Worm (Caenorhabditis elegans) whole organism, L1 larva: ENCODE data around the gene Y69A2AR.18.
A peak's percentile ranks its signal among the peaks of the same experiment; 100 is the strongest.

ENCODE experiments used
- F16B12.6 ChIP-seq: fragments of 150-350 bp; optimal IDR thresholded peaks from 2 replicates; lab custom pipeline; 2014; ENCODE audit warnings: missing biosample characterization, missing genetic modification characterization
- aha-1 ChIP-seq: fragments of 150-350 bp; optimal IDR thresholded peaks from 2 replicates; lab custom pipeline; 2014; ENCODE audit warnings: missing biosample characterization, missing genetic modification characterization
- aly-2 ChIP-seq: fragments of 150-350 bp; optimal IDR thresholded peaks from 2 replicates; lab custom pipeline; 2014; ENCODE audit warnings: missing biosample characterization, missing genetic modification characterization
- ama-1 ChIP-seq: fragments of 150-350 bp; optimal IDR thresholded peaks from 2 replicates; lab custom pipeline; 2014
- blmp-1 ChIP-seq: fragments of 150-350 bp; optimal IDR thresholded peaks from 2 replicates; lab custom pipeline; 2014; ENCODE audit warnings: missing biosample characterization, missing genetic modification characterization
- ceh-63 ChIP-seq: fragments of 200-800 bp; sonication (Bioruptor generic); optimal IDR thresholded peaks from 2 replicates; lab custom pipeline; 2018; ENCODE audit warnings: mild to moderate bottlenecking, missing genetic modification characterization, missing compliant biosample characterization
- ces-1 ChIP-seq: fragments of 150-350 bp; optimal IDR thresholded peaks from 2 replicates; lab custom pipeline; 2014; ENCODE audit warnings: missing biosample characterization, missing genetic modification reagents, missing genetic modification characterization
- efl-1 ChIP-seq, 4 experiments: fragments of 150-350 bp; optimal IDR thresholded peaks in 3 of 4; peaks in 1 of 4; 1 replicate in 1 of 4; 2 replicates in 3 of 4; lab custom pipeline; 2014; ENCODE audit warnings: missing biosample characterization in 2 of 4, missing genetic modification characterization in 2 of 4, missing genetic modification reagents in 2 of 4
- efl-3 ChIP-seq: fragments of 200-800 bp; sonication (Bioruptor generic); optimal IDR thresholded peaks from 2 replicates; lab custom pipeline; 2018; ENCODE audit warnings: mild to moderate bottlenecking, missing genetic modification characterization, missing compliant biosample characterization
- egl-13 ChIP-seq: sonication (generic microtip); optimal IDR thresholded peaks from 2 replicates; lab custom pipeline; 2016; ENCODE audit warnings: missing genotype, missing genetic modification reagents, missing genetic modification characterization, missing compliant biosample characterization
- egl-27 ChIP-seq, 2 experiments: fragments of 150-350 bp in 1 of 2; sonication (generic microtip); optimal IDR thresholded peaks; 3 replicates each; lab custom pipeline; 2017 to 2018; ENCODE audit warnings: missing biosample characterization in 2 of 2, missing genetic modification characterization in 2 of 2, missing genetic modification reagents in 2 of 2
- elt-2 ChIP-seq: sonication (generic microtip); optimal IDR thresholded peaks from 2 replicates; lab custom pipeline; 2016; ENCODE audit warnings: missing genetic modification characterization, mild to moderate bottlenecking, inconsistent platforms, missing compliant biosample characterization, missing genetic modification reagents
- ets-5 ChIP-seq: fragments of 200-800 bp; sonication (Bioruptor generic); IDR thresholded peaks from 2 replicates; pipeline ENCODE4 v1.3.6; 2022; ENCODE audit warnings: missing genetic modification characterization, missing compliant biosample characterization
- fos-1 ChIP-seq: fragments of 150-350 bp; optimal IDR thresholded peaks from 2 replicates; lab custom pipeline; 2014; ENCODE audit warnings: missing biosample characterization, missing genetic modification characterization
- hpl-2 ChIP-seq: fragments of 150-350 bp; optimal IDR thresholded peaks from 2 replicates; lab custom pipeline; 2014; ENCODE audit warnings: missing biosample characterization, missing genetic modification reagents, missing genetic modification characterization
- lin-15B ChIP-seq: fragments of 150-350 bp; sonication (generic microtip); optimal IDR thresholded peaks from 3 replicates; lab custom pipeline; 2014; ENCODE audit warnings: missing biosample characterization, missing genetic modification characterization
- mab-9 ChIP-seq: fragments of 200-800 bp; sonication (Bioruptor generic); IDR thresholded peaks from 2 replicates; pipeline ENCODE4 v1.3.6; 2022; ENCODE audit warnings: missing genetic modification reagents, missing genetic modification characterization, missing compliant biosample characterization
- mdl-1 ChIP-seq, 2 experiments: fragments of 150-350 bp; optimal IDR thresholded peaks; 2 replicates each; lab custom pipeline; 2014 to 2017; ENCODE audit warnings: missing biosample characterization in 2 of 2, missing genetic modification characterization in 2 of 2, inconsistent platforms in 1 of 2
- mep-1 ChIP-seq: fragments of 150-350 bp; optimal IDR thresholded peaks from 2 replicates; lab custom pipeline; 2014; ENCODE audit warnings: missing biosample characterization, missing genetic modification characterization
- nhr-12 ChIP-seq: sonication (generic microtip); optimal IDR thresholded peaks from 2 replicates; lab custom pipeline; 2017; ENCODE audit warnings: missing biosample characterization, missing genetic modification characterization
- nhr-19 ChIP-seq: fragments of 200-800 bp; sonication (Bioruptor generic); conservative IDR thresholded peaks from 2 replicates; pipeline ENCODE4 v1.3.6; 2022; ENCODE audit warnings: missing genetic modification characterization, missing compliant biosample characterization
- nhr-20 ChIP-seq: sonication (generic microtip); optimal IDR thresholded peaks from 2 replicates; lab custom pipeline; 2016; ENCODE audit warnings: mild to moderate bottlenecking, missing genetic modification characterization, missing compliant biosample characterization
- nhr-47 ChIP-seq: sonication (generic microtip); optimal IDR thresholded peaks from 2 replicates; lab custom pipeline; 2016; ENCODE audit warnings: mild to moderate bottlenecking, missing genetic modification characterization, moderate library complexity, missing compliant biosample characterization
- nhr-71 ChIP-seq: sonication (generic microtip); optimal IDR thresholded peaks from 2 replicates; lab custom pipeline; 2016; ENCODE audit warnings: mild to moderate bottlenecking, missing genetic modification characterization, moderate library complexity, missing compliant biosample characterization
- nhr-76 ChIP-seq: sonication (generic microtip); optimal IDR thresholded peaks from 2 replicates; lab custom pipeline; 2017; ENCODE audit warnings: missing biosample characterization, missing genetic modification characterization
- nhr-90 ChIP-seq: sonication (generic microtip); optimal IDR thresholded peaks from 2 replicates; lab custom pipeline; 2016; ENCODE audit warnings: mild to moderate bottlenecking, missing genetic modification characterization, missing compliant biosample characterization; ENCODE audit not compliant: poor library complexity
- pag-3 ChIP-seq: sonication (generic microtip); optimal IDR thresholded peaks from 2 replicates; lab custom pipeline; 2017; ENCODE audit warnings: missing genetic modification characterization, mild to moderate bottlenecking, missing compliant biosample characterization, antibody characterized with exemption, borderline replicate concordance; ENCODE audit not compliant: insufficient read depth
- pqm-1 ChIP-seq: sonication (generic microtip); optimal IDR thresholded peaks from 3 replicates; lab custom pipeline; 2017; ENCODE audit warnings: missing biosample characterization, missing genetic modification characterization
- sox-4 ChIP-seq: sonication (generic microtip); optimal IDR thresholded peaks from 2 replicates; lab custom pipeline; 2016; ENCODE audit warnings: missing genetic modification characterization, missing compliant biosample characterization
- sptf-1 ChIP-seq: fragments of 150-350 bp; optimal IDR thresholded peaks from 2 replicates; lab custom pipeline; 2014; ENCODE audit warnings: missing biosample characterization, missing genetic modification characterization
- unc-130 ChIP-seq: fragments of 150-350 bp; optimal IDR thresholded peaks from 2 replicates; lab custom pipeline; 2017; ENCODE audit warnings: missing biosample characterization, missing genetic modification characterization, inconsistent platforms
- unc-98 ChIP-seq: fragments of 200-800 bp; sonication (Bioruptor generic); IDR thresholded peaks from 2 replicates; pipeline ENCODE4 v1.3.6; 2022; ENCODE audit warnings: missing genetic modification characterization, missing compliant biosample characterization
- zag-1 ChIP-seq: fragments of 150-350 bp; optimal IDR thresholded peaks from 2 replicates; lab custom pipeline; 2014; ENCODE audit warnings: missing biosample characterization, missing genetic modification characterization
- zip-4 ChIP-seq: fragments of 200-800 bp; sonication (Bioruptor generic); optimal IDR thresholded peaks from 2 replicates; lab custom pipeline; 2018; ENCODE audit warnings: mild to moderate bottlenecking, missing genetic modification characterization, moderate library complexity, missing compliant biosample characterization
- ztf-11 ChIP-seq, 2 experiments: sonication (generic microtip); optimal IDR thresholded peaks; 2 replicates each; lab custom pipeline; 2016 to 2017; ENCODE audit warnings: missing genetic modification characterization in 2 of 2, missing biosample characterization in 1 of 2, missing compliant biosample characterization in 1 of 2
- ztf-4 ChIP-seq: fragments of 150-350 bp; optimal IDR thresholded peaks from 2 replicates; lab custom pipeline; 2014; ENCODE audit warnings: missing biosample characterization, missing genetic modification characterization

Gene Y69A2AR.18

DNA sequence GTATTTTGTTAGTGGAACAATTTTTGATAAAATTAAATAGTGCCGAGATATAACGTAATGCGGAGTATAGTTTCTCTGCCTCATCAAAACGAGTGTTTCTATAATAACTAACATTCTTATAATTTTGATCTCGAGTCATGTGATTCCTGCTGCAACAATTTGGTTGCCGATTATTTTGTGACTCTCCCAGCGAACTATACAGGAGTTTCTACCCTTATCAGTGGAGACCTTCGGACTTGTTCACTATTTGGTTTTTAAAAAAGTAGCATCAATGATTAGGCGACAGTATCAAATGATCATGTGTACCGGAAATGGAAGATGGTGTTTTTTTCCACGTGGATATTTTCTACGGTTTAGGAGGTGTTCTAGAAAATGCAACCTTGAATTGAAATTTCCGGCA is 29.3 kb upstream of the Y69A2AR.18 start:
- TF ChIP-seq efl-1 (optimal IDR thresholded peaks at IDR 0.05; lab: Kevin White, UChicago): no peak
- peak in 1 of 2 experiments; percentile 63 for TF ChIP-seq efl-1 (GFP tag; optimal IDR thresholded peaks at IDR 0.05 in 1 of 2; lab: Kevin White, UChicago)
- no peak for TF ChIP-seq aha-1 (tag; lab: Kevin White, UChicago)
- TF ChIP-seq elt-2 (tag; lab: Kevin White, UChicago): peak; percentile 36
- peak; percentile 48 for TF ChIP-seq nhr-20
- TF ChIP-seq mdl-1 (tag; optimal IDR thresholded peaks at IDR 0.05; lab: Kevin White, UChicago): no peak

DNA sequence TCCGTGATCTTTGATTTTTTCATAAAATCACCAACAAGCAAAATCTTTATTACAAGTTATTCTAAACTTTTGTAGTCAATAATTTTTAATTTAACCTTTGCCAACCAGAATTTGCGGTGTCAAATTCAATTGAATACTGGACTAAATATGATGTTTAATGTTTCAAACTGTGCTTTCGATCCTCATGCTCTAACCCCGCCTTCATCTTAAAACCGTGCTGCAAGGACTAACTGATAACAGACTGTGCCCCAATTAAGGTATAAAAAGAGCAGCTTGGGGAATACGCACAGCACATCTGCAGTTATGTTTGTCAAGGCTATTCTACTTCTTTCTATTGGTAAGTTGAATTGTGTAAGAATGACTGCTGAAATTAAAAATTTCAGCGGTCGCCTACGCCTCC is 28.2 kb upstream of the Y69A2AR.18 start, which contains the start of gene ilys-2:
ilys-2 (plus strand) TSS at position 301 of the 400 bp plus-strand sequence.
- TF ChIP-seq pag-3 (tag; lab: Kevin White, UChicago) (no peak), zag-1 (tag; lab: Kevin White, UChicago) (no peak), ces-1 (GFP tag; lab: Kevin White, UChicago) (no peak), ama-1 (lab: Kevin White, UChicago) (no peak), mep-1 (tag; lab: Kevin White, UChicago) (no peak), zip-4 (GFP tag; lab: Kevin White, UChicago) (no peak), F16B12.6 (tag; lab: Kevin White, UChicago) (no peak)

DNA sequence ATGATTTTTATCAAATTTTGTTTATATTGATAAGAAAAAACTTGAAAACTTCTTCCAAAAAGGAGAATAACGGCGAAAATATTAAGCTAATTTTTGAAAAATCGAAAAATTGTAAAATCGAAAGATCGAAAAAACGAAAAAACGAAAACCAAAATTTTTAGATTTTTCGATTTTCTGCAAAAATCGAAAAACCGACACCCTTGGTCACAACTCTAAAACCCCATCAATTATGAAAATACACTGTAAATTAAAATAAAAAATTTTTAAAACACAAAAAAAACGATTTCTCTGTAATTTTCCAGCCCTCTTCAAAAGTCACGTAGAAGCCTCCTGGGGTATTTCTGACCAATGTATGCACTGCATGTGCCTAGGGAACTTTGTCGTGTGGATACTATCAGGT is 25.4 kb upstream of the Y69A2AR.18 start, which contains the start of gene ilys-1:
ilys-1 (plus strand) TSS at position 301 of the 400 bp plus-strand sequence.
- no peak for TF ChIP-seq egl-27 (tag; optimal IDR thresholded peaks at IDR 0.05; lab: Kevin White, UChicago)
- TF ChIP-seq blmp-1 (tag; lab: Kevin White, UChicago): no peak
- TF ChIP-seq mab-9 (GFP tag; lab: Robert Waterston, UW): no peak
- TF ChIP-seq unc-130 (tag; lab: Kevin White, UChicago): no peak
- TF ChIP-seq elt-2 (tag; lab: Kevin White, UChicago): no peak
- TF ChIP-seq ets-5: no peak
- no peak for TF ChIP-seq aly-2
- no peak for TF ChIP-seq F16B12.6 (tag; lab: Kevin White, UChicago)
- TF ChIP-seq egl-13 (tag; lab: Kevin White, UChicago): no peak
- TF ChIP-seq efl-3 (GFP tag; lab: Kevin White, UChicago): no peak
- no peak for TF ChIP-seq unc-98 (GFP tag; lab: Robert Waterston, UW)
- no peak for TF ChIP-seq nhr-19 (GFP tag; lab: Robert Waterston, UW)

DNA sequence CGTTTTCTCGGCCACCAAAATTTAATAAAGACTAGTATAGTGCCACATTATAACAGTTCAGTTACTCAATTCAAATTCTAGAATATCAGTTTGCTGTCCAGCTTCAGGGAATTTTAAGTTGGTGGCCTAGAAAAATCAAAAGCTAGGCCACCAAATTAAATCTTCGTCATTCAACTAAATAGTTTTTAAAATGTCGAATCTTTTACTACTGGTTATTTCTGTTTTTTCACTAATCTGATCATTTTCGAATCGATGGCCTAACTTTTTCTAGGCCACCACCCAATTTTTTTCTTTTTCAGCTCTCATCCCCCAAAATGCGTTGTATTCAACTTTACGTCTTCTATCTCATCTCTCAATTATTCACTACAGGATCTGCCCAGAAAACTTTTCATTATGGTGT is 19.1 kb upstream of the Y69A2AR.18 start, which contains the start of gene grd-16:
grd-16 (plus strand) TSS at position 301 of the 400 bp plus-strand sequence.
- TF ChIP-seq nhr-12: no peak

DNA sequence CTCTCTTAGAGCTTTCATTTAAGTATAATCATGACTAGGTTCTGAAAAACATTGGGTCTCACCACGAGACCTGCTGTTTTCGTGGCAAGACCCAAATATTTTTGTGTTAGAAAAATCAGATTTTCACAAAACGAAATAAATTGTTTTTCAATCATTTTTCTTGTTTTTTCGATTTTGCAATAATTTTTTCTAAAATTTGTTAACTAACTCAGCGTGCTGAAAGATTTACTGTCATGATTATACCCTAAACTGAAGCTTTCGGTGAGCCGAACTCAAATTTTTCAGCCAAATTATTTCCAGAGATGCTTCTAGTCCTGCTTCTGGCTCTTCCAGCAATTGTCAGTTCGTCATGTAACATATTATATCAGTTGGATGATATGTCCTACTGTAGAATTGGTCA is 13.6 kb upstream of the Y69A2AR.18 start, which contains the start of gene Y69A2AL.2:
Y69A2AL.2 (plus strand) TSS at position 301 of the 400 bp plus-strand sequence.
- TF ChIP-seq egl-27 (tag; optimal IDR thresholded peaks at IDR 0.05; lab: Kevin White, UChicago): no peak
- TF ChIP-seq ztf-4 (tag; lab: Kevin White, UChicago): no peak
- no peak for TF ChIP-seq sptf-1
- no peak for TF ChIP-seq nhr-76 (tag; lab: Kevin White, UChicago)
- TF ChIP-seq pqm-1: no peak
- no peak for TF ChIP-seq nhr-90 (tag; lab: Kevin White, UChicago)
- no peak for TF ChIP-seq nhr-47 (tag; lab: Kevin White, UChicago)
- no peak for TF ChIP-seq lin-15B (tag; lab: Kevin White, UChicago)
- TF ChIP-seq hpl-2 (GFP tag; lab: Kevin White, UChicago): no peak
- no peak for TF ChIP-seq unc-130 (tag; lab: Kevin White, UChicago)
- no peak for TF ChIP-seq sox-4 (tag; lab: Kevin White, UChicago)
- no peak for TF ChIP-seq ztf-11 (tag; optimal IDR thresholded peaks at IDR 0.05; lab: Kevin White, UChicago)
- no peak for TF ChIP-seq efl-3 (GFP tag; lab: Kevin White, UChicago)
- TF ChIP-seq mdl-1 (tag; optimal IDR thresholded peaks at IDR 0.05; lab: Kevin White, UChicago): no peak
- no peak for TF ChIP-seq fos-1 (tag; lab: Kevin White, UChicago)
- TF ChIP-seq nhr-71: no peak
- no peak for TF ChIP-seq ceh-63 (GFP tag; lab: Kevin White, UChicago)
- TF ChIP-seq egl-13 (tag; lab: Kevin White, UChicago): no peak
